Fruit fly (Drosophila melanogaster): Measurements from ENCODE around the gene CG13081.

Gene CG13081

DNA sequence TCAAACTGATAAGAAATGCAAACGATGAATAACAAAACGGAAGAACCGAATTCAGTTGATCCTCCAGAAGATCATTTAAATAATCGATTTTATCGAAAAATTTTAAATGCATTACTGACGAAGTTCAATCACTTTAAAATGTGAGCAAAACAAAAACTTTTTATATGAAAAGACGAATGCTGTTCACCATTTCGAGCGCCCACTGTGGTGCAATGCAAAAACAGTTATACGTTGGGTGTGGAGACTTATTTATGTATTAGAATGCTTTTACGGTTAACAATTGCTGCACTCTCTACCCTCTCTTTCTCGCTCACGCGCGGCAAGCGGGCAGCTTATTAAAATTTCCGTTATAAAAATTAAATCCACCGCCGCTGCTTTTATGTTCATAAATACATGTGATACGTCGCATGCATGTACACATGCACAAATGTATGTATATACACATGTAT, 30.4 kb downstream of the CG13081 start (continued):
- peak; percentile 37 for TF ChIP-seq HLH106 (tag; optimal IDR thresholded peaks at IDR 0.05)
- no peak for TF ChIP-seq Hr83 (GFP tag; optimal IDR thresholded peaks at IDR 0.05; ENCODE audit: poor library complexity, severe bottlenecking)
- TF ChIP-seq h (GFP tag; optimal IDR thresholded peaks at IDR 0.05): peak; percentile 64
- peak; percentile 1 for TF ChIP-seq Hnf4 (GFP tag; optimal IDR thresholded peaks at IDR 0.05)
- no peak for TF ChIP-seq pan (optimal IDR thresholded peaks at IDR 0.05)
- TF ChIP-seq dsf (GFP tag; optimal IDR thresholded peaks at IDR 0.05; ENCODE audit: borderline replicate concordance): no peak
- no peak for TF ChIP-seq Vsx2 (GFP tag; optimal IDR thresholded peaks at IDR 0.05; ENCODE audit: partially characterized antibody)

DNA sequence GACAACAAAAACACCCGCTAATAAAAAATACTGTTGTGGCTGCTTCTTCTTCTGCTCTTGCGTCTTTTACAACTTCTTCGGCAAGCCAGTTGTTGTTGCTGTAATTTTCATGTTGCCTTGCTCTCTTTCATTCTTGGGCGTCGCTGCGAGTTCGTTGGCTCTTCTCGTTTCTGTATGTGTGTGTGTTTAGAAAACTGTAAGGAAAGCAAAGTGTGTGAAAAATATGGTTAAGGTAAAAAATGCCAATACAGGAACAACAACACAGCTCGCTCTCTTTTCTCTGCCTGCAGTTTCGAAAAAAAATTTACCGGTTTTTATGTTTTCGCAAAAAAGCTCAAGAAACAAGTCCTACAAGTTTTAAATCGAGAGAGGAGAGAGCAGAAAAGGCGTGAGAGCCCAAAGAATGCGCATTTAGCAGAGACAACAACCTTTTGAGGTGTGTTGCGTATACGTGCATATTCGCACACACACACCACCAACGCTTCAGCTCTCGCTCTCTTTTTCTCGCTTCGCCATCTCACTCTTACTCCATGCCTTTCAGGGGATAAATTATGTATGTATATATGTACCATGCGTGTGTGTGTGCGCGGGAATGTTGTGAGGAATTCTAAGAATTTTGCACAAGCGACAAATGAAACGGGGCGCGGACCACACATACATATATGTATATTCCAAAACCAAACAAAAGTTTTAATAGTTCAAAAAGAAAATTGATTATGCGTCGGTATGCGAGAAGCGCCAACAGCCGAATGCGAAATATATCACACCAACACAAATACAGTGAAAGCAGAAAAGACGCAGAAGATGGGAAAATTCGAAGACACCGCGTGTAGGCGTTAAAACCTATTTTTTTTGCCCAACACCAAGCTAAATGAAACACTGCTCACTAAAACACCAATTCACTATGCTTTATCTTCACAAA, 31.4 kb downstream of the CG13081 start:
- no peak for TF ChIP-seq rgr (GFP tag; optimal IDR thresholded peaks at IDR 0.05)
- peak; percentile 70 to 77 for TF ChIP-seq dl (GFP tag; optimal IDR thresholded peaks at IDR 0.05; ENCODE audit: insufficient read depth in 1 of 2, partially characterized antibody in 2 of 2)
- TF ChIP-seq Mio (GFP tag; optimal IDR thresholded peaks at IDR 0.05): no peak
- TF ChIP-seq fru (GFP tag; optimal IDR thresholded peaks at IDR 0.05): peak; percentile 22
- peak; percentile 5 for TF ChIP-seq h (GFP tag; optimal IDR thresholded peaks at IDR 0.05)
- TF ChIP-seq dsf (GFP tag; optimal IDR thresholded peaks at IDR 0.05; ENCODE audit: borderline replicate concordance): no peak
- TF ChIP-seq Vsx2 (GFP tag; optimal IDR thresholded peaks at IDR 0.05; ENCODE audit: partially characterized antibody): peak; percentile 22
- TF ChIP-seq pan (optimal IDR thresholded peaks at IDR 0.05): no peak
- no peak for TF ChIP-seq Abd-B (GFP tag; optimal IDR thresholded peaks at IDR 0.05)
- peak; percentile 91 for TF ChIP-seq psq (GFP tag; optimal IDR thresholded peaks at IDR 0.05)
- TF ChIP-seq Hr83 (GFP tag; optimal IDR thresholded peaks at IDR 0.05; ENCODE audit: poor library complexity, severe bottlenecking): peak; percentile 70
- TF ChIP-seq brk (GFP tag; optimal IDR thresholded peaks at IDR 0.05): peak; percentile 86
- no peak for TF ChIP-seq OdsH (GFP tag; optimal IDR thresholded peaks at IDR 0.05)
- no peak for TF ChIP-seq Hnf4 (GFP tag; optimal IDR thresholded peaks at IDR 0.05)
- TF ChIP-seq Rel (GFP tag; optimal IDR thresholded peaks at IDR 0.05): no peak
- no peak for TF ChIP-seq Rel (tag; optimal IDR thresholded peaks at IDR 0.05)
- TF ChIP-seq sage (GFP tag; optimal IDR thresholded peaks at IDR 0.05): no peak
- TF ChIP-seq tai (GFP tag; optimal IDR thresholded peaks at IDR 0.05): peak; percentile 46
- TF ChIP-seq CrebA (GFP tag; optimal IDR thresholded peaks at IDR 0.05; ENCODE audit: borderline replicate concordance): no peak
- TF ChIP-seq Sp1 (GFP tag; optimal IDR thresholded peaks at IDR 0.05): no peak
- TF ChIP-seq Dfd (GFP tag; optimal IDR thresholded peaks at IDR 0.05): no peak
- no peak for TF ChIP-seq woc (GFP tag; optimal IDR thresholded peaks at IDR 0.05)
- peak; percentile 84 for TF ChIP-seq Dif (GFP tag; optimal IDR thresholded peaks at IDR 0.05; ENCODE audit: partially characterized antibody)
- TF ChIP-seq foxo (GFP tag; optimal IDR thresholded peaks at IDR 0.05): no peak
- no peak for TF ChIP-seq sv (GFP tag; optimal IDR thresholded peaks at IDR 0.05)
- peak; percentile 94 for TF ChIP-seq N (GFP tag; optimal IDR thresholded peaks at IDR 0.05)
- no peak for TF ChIP-seq br (GFP tag; optimal IDR thresholded peaks at IDR 0.05)

DNA sequence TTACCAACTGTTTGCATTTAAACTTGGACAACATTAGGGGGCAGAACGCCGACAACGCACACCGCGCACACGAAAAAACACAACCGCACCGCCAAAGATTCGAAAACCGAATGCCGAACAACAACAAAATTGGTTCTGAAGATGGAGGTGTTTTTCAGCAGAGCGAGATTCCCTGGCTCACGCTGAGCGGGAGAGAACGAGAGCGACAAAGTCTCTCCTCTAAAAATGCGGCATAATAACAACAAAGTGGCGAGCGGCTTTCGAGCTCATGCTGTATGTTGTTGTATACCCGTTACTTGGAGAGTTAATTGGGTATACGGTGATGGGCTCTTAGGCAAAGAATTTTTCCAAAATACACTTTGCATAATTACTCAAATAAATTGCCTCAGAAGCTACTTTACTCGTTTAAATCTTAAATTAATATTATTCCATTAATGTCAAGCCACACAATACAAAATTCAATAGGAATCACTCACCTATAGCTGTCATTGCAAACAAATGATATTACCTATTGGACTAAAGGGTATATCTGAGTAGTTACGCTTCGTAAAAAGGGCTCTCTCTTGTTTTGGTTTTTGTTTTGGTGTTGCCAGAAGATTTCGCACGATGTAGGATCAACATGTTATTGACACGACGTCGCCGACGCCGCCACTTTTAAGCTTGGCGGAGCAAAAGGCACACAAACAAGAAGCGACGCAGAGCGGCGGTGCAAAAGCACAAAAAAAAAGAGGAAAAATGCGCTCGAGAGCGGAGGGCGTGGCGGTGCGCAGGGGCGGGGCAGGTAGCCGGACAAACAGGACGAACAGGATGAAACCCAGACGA, 32.3 kb downstream of the CG13081 start:
- TF ChIP-seq Vsx2 (GFP tag; optimal IDR thresholded peaks at IDR 0.05; ENCODE audit: partially characterized antibody) (peak; percentile 4), tai (GFP tag; optimal IDR thresholded peaks at IDR 0.05) (no peak), Abd-B (GFP tag; optimal IDR thresholded peaks at IDR 0.05) (no peak), rgr (GFP tag; optimal IDR thresholded peaks at IDR 0.05) (peak; percentile 91), CG32264 (GFP tag; optimal IDR thresholded peaks at IDR 0.05) (peak; percentile 83), HLH106 (tag; optimal IDR thresholded peaks at IDR 0.05) (peak; percentile 94), Rel (GFP tag; optimal IDR thresholded peaks at IDR 0.05) (peak; percentile 86), Rel (tag; optimal IDR thresholded peaks at IDR 0.05) (peak; percentile 61), br (GFP tag; optimal IDR thresholded peaks at IDR 0.05) (peak; percentile 92), jim (GFP tag; optimal IDR thresholded peaks at IDR 0.05) (peak; percentile 96), N (GFP tag; optimal IDR thresholded peaks at IDR 0.05) (no peak), psq (GFP tag; optimal IDR thresholded peaks at IDR 0.05) (peak; percentile 92), pan (optimal IDR thresholded peaks at IDR 0.05) (peak; percentile 74), dmrt93B (GFP tag; optimal IDR thresholded peaks at IDR 0.05) (peak; percentile 89), Jra (GFP tag; optimal IDR thresholded peaks at IDR 0.05) (peak; percentile 42), Hnf4 (GFP tag; optimal IDR thresholded peaks at IDR 0.05) (peak; percentile 84), lola (GFP tag; optimal IDR thresholded peaks at IDR 0.05) (no peak), usp (GFP tag; optimal IDR thresholded peaks at IDR 0.05) (no peak), sage (GFP tag; optimal IDR thresholded peaks at IDR 0.05) (peak; percentile 82), Hr83 (GFP tag; optimal IDR thresholded peaks at IDR 0.05; ENCODE audit: poor library complexity, severe bottlenecking) (peak; percentile 53), foxo (GFP tag; optimal IDR thresholded peaks at IDR 0.05) (peak; percentile 29 to 94), Dfd (GFP tag; optimal IDR thresholded peaks at IDR 0.05) (no peak), Dif (GFP tag; optimal IDR thresholded peaks at IDR 0.05; ENCODE audit: partially characterized antibody) (peak; percentile 93), sv (GFP tag; optimal IDR thresholded peaks at IDR 0.05) (peak; percentile 83), CG9705 (GFP tag; optimal IDR thresholded peaks at IDR 0.05) (peak; percentile 84), CrebA (GFP tag; optimal IDR thresholded peaks at IDR 0.05; ENCODE audit: borderline replicate concordance) (no peak), Sp1 (GFP tag; optimal IDR thresholded peaks at IDR 0.05) (peak; percentile 94), ey (GFP tag; optimal IDR thresholded peaks at IDR 0.05) (peak; percentile 94), h (GFP tag; optimal IDR thresholded peaks at IDR 0.05) (peak; percentile 94), Hr78 (GFP tag; optimal IDR thresholded peaks at IDR 0.05) (no peak), brk (GFP tag; optimal IDR thresholded peaks at IDR 0.05) (peak; percentile 68), dsf (GFP tag; optimal IDR thresholded peaks at IDR 0.05; ENCODE audit: borderline replicate concordance) (peak; percentile 3), Myc (optimal IDR thresholded peaks at IDR 0.05) (no peak)

Measured in whole organism, wandering third instar larva.